Fruit fly (Drosophila melanogaster): Measurements from ENCODE around the gene CG16790.

The CG16790 gene

DNA sequence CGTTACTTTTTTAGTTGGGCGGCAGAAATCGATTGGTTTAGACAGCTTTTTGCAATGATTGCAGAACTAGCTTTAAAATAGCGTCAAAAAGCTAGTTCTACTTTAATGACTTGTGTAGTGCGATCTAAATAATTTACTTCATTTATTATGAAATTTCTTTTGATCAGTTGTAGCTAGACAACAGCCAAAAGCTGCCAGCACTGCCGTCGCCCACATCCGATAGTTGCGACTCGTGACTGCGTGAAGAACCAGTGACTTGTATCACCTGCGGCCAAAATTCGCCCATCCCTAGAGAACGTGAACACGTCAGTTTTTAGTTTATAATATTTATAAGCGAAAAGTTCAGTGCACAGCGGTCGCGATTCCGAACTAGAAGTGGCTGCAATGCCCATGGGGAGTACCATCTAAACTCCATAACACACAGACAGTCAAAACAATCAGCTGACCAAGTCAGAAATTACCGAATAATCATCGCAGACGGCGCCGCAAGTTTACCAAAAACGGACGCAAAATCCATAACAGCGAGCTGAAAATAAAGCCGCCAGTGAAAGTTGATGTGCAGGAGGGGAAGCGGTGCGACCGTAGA, 16.7 kb upstream of the CG16790 start, which contains the start of gene P58IPK (continued):
- no peak for TF ChIP-seq fkh (GFP tag; optimal IDR thresholded peaks at IDR 0.05)
- TF ChIP-seq CG9139 (GFP tag; optimal IDR thresholded peaks at IDR 0.05): no peak
- TF ChIP-seq CG11294 (GFP tag; IDR thresholded peaks at IDR 0.05): no peak
- no peak for TF ChIP-seq CG6808 (GFP tag; optimal IDR thresholded peaks at IDR 0.05)
- TF ChIP-seq CG11902 (GFP tag; optimal IDR thresholded peaks at IDR 0.05): no peak
- TF ChIP-seq Gug (GFP tag; IDR thresholded peaks at IDR 0.05): no peak
- TF ChIP-seq CG6854 (GFP tag; optimal IDR thresholded peaks at IDR 0.05): peak; percentile 28
- TF ChIP-seq Sox14 (GFP tag; optimal IDR thresholded peaks at IDR 0.05): peak; percentile 62
- peak; percentile 62 for TF ChIP-seq CG10631 (GFP tag; optimal IDR thresholded peaks at IDR 0.05)
- TF ChIP-seq Hr4 (GFP tag; optimal IDR thresholded peaks at IDR 0.05): peak; percentile 48
- TF ChIP-seq topi (GFP tag; optimal IDR thresholded peaks at IDR 0.05): peak; percentile 42
- TF ChIP-seq fd85E (GFP tag; optimal IDR thresholded peaks at IDR 0.05): no peak
- peak; percentile 68 for TF ChIP-seq lz (GFP tag; optimal IDR thresholded peaks at IDR 0.05)
- peak; percentile 59 for TF ChIP-seq CG3032 (tag; optimal IDR thresholded peaks at IDR 0.05)
- TF ChIP-seq CG8632 (GFP tag; optimal IDR thresholded peaks at IDR 0.05): no peak
- TF ChIP-seq dsx (GFP tag; optimal IDR thresholded peaks at IDR 0.05; ENCODE audit: poor library complexity, severe bottlenecking): peak; percentile 1
- no peak for TF ChIP-seq Hr38 (GFP tag; optimal IDR thresholded peaks at IDR 0.05)
- no peak for TF ChIP-seq salr (GFP tag; optimal IDR thresholded peaks at IDR 0.05)
- TF ChIP-seq dac (GFP tag; optimal IDR thresholded peaks at IDR 0.05): no peak
- peak; percentile 42 for TF ChIP-seq vri (GFP tag; optimal IDR thresholded peaks at IDR 0.05)
- peak; percentile 36 for TF ChIP-seq CG3919 (GFP tag; optimal IDR thresholded peaks at IDR 0.05)
- TF ChIP-seq spab (GFP tag; optimal IDR thresholded peaks at IDR 0.05): no peak
- TF ChIP-seq Ets96B (tag; optimal IDR thresholded peaks at IDR 0.05): peak; percentile 17
- no peak for TF ChIP-seq CG8319 (GFP tag; optimal IDR thresholded peaks at IDR 0.05)
- peak; percentile 19 for TF ChIP-seq OdsH (GFP tag; optimal IDR thresholded peaks at IDR 0.05)
- TF ChIP-seq Sox102F (GFP tag; optimal IDR thresholded peaks at IDR 0.05): no peak

DNA sequence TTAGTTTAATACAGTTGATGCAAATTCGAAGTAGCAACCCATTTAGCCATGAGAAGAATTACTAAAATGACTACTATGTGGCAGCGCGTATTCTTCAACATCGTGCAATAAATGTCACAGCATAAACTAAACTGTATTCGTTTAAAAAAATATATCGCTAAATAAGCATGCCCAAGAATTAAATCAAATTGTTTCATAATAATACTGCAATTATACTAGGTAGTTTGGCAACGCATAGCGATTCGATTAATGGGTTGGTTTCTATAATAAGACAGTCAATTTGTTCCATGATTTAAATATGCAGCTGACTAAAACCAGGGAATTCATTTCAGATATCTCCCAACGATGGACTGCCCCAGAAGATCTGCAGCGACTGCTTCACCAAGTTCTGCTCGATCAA, 13.1 kb upstream of the CG16790 start, which contains the start of gene CG33654:
Gene CG33654, minus strand, starts transcription at position 101 of the 400 bp plus-strand sequence.
- TF ChIP-seq CG6854 (GFP tag; optimal IDR thresholded peaks at IDR 0.05) (no peak), CG3919 (GFP tag; optimal IDR thresholded peaks at IDR 0.05) (no peak), CG10669 (GFP tag; optimal IDR thresholded peaks at IDR 0.05) (no peak), CG1621 (tag; optimal IDR thresholded peaks at IDR 0.05) (no peak), Blimp-1 (GFP tag; optimal IDR thresholded peaks at IDR 0.05) (no peak), Sox14 (GFP tag; optimal IDR thresholded peaks at IDR 0.05) (no peak), dsx (GFP tag; optimal IDR thresholded peaks at IDR 0.05; ENCODE audit: poor library complexity, severe bottlenecking) (no peak), Hr4 (GFP tag; optimal IDR thresholded peaks at IDR 0.05) (no peak), Lpt (GFP tag; optimal IDR thresholded peaks at IDR 0.05) (no peak), CG6792 (GFP tag; optimal IDR thresholded peaks at IDR 0.05) (no peak), CG6163 (GFP tag; IDR thresholded peaks at IDR 0.05) (no peak), CG6276 (GFP tag; optimal IDR thresholded peaks at IDR 0.05) (no peak), lz (GFP tag; optimal IDR thresholded peaks at IDR 0.05) (no peak), CG4318 (GFP tag; optimal IDR thresholded peaks at IDR 0.05) (no peak), CG34406 (GFP tag; optimal IDR thresholded peaks at IDR 0.05) (no peak), dac (GFP tag; optimal IDR thresholded peaks at IDR 0.05) (no peak), fd59A (GFP tag; optimal IDR thresholded peaks at IDR 0.05) (no peak), ss (GFP tag; optimal IDR thresholded peaks at IDR 0.05) (no peak), CG15336 (GFP tag; IDR thresholded peaks at IDR 0.05) (no peak), CG16779 (tag; optimal IDR thresholded peaks at IDR 0.05) (no peak)

All from whole organism, prepupa.